Fruit fly (Drosophila melanogaster): Measurements from ENCODE around the gene Taf10b.

Taf10b gene

dm6 chr2L:2729882-2730281 lies 37.8 kb downstream of the Taf10b start (continued):
- TF ChIP-seq dmrt99B (tag; optimal IDR thresholded peaks at IDR 0.05), result peak; percentile 28
- peak; percentile 9 for TF ChIP-seq Blimp-1 (GFP tag; optimal IDR thresholded peaks at IDR 0.05)
- TF ChIP-seq mam (GFP tag; optimal IDR thresholded peaks at IDR 0.05), result peak; percentile 45
- TF ChIP-seq lbe (GFP tag; optimal IDR thresholded peaks at IDR 0.05), result no peak
- TF ChIP-seq dm (GFP tag; optimal IDR thresholded peaks at IDR 0.05), result no peak
- TF ChIP-seq Bgb (GFP tag; IDR thresholded peaks at IDR 0.05; ENCODE audit: partially characterized antibody), result no peak
- peak; percentile 40 for TF ChIP-seq CG18619 (GFP tag; optimal IDR thresholded peaks at IDR 0.05)
- no peak for TF ChIP-seq CG3838 (GFP tag; optimal IDR thresholded peaks at IDR 0.05)
- TF ChIP-seq B-H1 (GFP tag; IDR thresholded peaks at IDR 0.05), result no peak
- TF ChIP-seq mirr (GFP tag; optimal IDR thresholded peaks at IDR 0.05), result peak; percentile 62
- TF ChIP-seq CG31224 (GFP tag; IDR thresholded peaks at IDR 0.05), result peak; percentile 55
- peak; percentile 75 for TF ChIP-seq dysf (GFP tag; IDR thresholded peaks at IDR 0.05)
- TF ChIP-seq BEAF-32 (GFP tag; optimal IDR thresholded peaks at IDR 0.05), result no peak
- TF ChIP-seq Adf1 (GFP tag; IDR thresholded peaks at IDR 0.05), result 0 out of 2 replicates have a peak, but pooled peaks have one; percentile 24
- TF ChIP-seq ham (GFP tag; IDR thresholded peaks at IDR 0.05), result no peak
- peak; percentile 44; the same call in 1 of the 2 replicates for TF ChIP-seq CG3847 (GFP tag; IDR thresholded peaks at IDR 0.05)
- peak; percentile 62 for TF ChIP-seq CG2120 (GFP tag; optimal IDR thresholded peaks at IDR 0.05)
- no peak for TF ChIP-seq dati (GFP tag; IDR thresholded peaks at IDR 0.05)
- peak; percentile 35; the same call in 1 of the 2 replicates for TF ChIP-seq wdn (GFP tag; IDR thresholded peaks at IDR 0.05)
- TF ChIP-seq gsb (GFP tag; IDR thresholded peaks at IDR 0.05), result peak; percentile 72
- 0 out of 3 replicates have a peak, but pooled peaks have one; percentile 26 for TF ChIP-seq sr (GFP tag; IDR thresholded peaks at IDR 0.05)
- TF ChIP-seq crp (GFP tag; optimal IDR thresholded peaks at IDR 0.05), result no peak
- peak; percentile 35; the same call in 1 of the 3 replicates for TF ChIP-seq ken (GFP tag; IDR thresholded peaks at IDR 0.05)
- TF ChIP-seq Gug (GFP tag; IDR thresholded peaks at IDR 0.05), result peak; percentile 86; the same call in 3 of the 4 replicates
- TF ChIP-seq CG18599 (GFP tag; optimal IDR thresholded peaks at IDR 0.05), result peak; percentile 68
- TF ChIP-seq NC2α (GFP tag; optimal IDR thresholded peaks at IDR 0.05), result no peak
- no peak for TF ChIP-seq CG4282 (GFP tag; optimal IDR thresholded peaks at IDR 0.05)
- peak; percentile 70 for TF ChIP-seq sens (GFP tag)
- 0 out of 2 replicates have a peak, but pooled peaks have one; percentile 29 for TF ChIP-seq Xrp1 (GFP tag; IDR thresholded peaks at IDR 0.05)
- no peak for TF ChIP-seq ara (GFP tag; IDR thresholded peaks at IDR 0.05)
- no peak for TF ChIP-seq Bdp1 (GFP tag; optimal IDR thresholded peaks at IDR 0.05)
- TF ChIP-seq CG9215 (GFP tag; IDR thresholded peaks at IDR 0.05), result peak; percentile 46; the same call in 1 of the 2 replicates
- TF ChIP-seq CG33213 (GFP tag; optimal IDR thresholded peaks at IDR 0.05), result no peak
- TF ChIP-seq tio (GFP tag; optimal IDR thresholded peaks at IDR 0.05), result no peak
- no peak for TF ChIP-seq CG14710 (tag; optimal IDR thresholded peaks at IDR 0.05)
- TF ChIP-seq row (GFP tag; IDR thresholded peaks at IDR 0.05), result peak; percentile 73
- TF ChIP-seq tgo (GFP tag; IDR thresholded peaks at IDR 0.05), result peak; percentile 34; the same call in 2 of the 3 replicates
- no peak for TF ChIP-seq CG2889 (GFP tag; IDR thresholded peaks at IDR 0.05)
- no peak for TF ChIP-seq ro (GFP tag; IDR thresholded peaks at IDR 0.05)
- peak; percentile 40 for TF ChIP-seq tin (GFP tag; optimal IDR thresholded peaks at IDR 0.05)
- peak; percentile 48 for TF ChIP-seq unpg (GFP tag; optimal IDR thresholded peaks at IDR 0.05)
- no peak for TF ChIP-seq CG7271 (tag; optimal IDR thresholded peaks at IDR 0.05)
- no peak for TF ChIP-seq CG10654 (GFP tag; optimal IDR thresholded peaks at IDR 0.05)
- peak; percentile 73 for TF ChIP-seq Ets65A (GFP tag)
- peak; percentile 93 for TF ChIP-seq NFAT (GFP tag; IDR thresholded peaks at IDR 0.05)
- TF ChIP-seq Elba2 (GFP tag; optimal IDR thresholded peaks at IDR 0.05), result no peak
- TF ChIP-seq dpn (GFP tag; optimal IDR thresholded peaks at IDR 0.05), result peak; percentile 1 to 61
- peak; percentile 68 for TF ChIP-seq CG13296 (GFP tag; optimal IDR thresholded peaks at IDR 0.05)
- TF ChIP-seq grau (tag; optimal IDR thresholded peaks at IDR 0.05), result peak; percentile 93
- peak; percentile 22 for TF ChIP-seq jumu (GFP tag; optimal IDR thresholded peaks at IDR 0.05)
- no peak for TF ChIP-seq hth (optimal IDR thresholded peaks at IDR 0.05)
- TF ChIP-seq CG10209 (GFP tag; optimal IDR thresholded peaks at IDR 0.05), result peak; percentile 28

Data from whole organism, embryonic.